Fruit fly (Drosophila melanogaster) whole organism, embryonic: Measurements from ENCODE around the gene CG6330.

ENCODE experiments used
- Abd-B ChIP-seq: fragments of 200-800 bp; sonication (Bioruptor generic); optimal IDR thresholded peaks from 2 replicates; lab custom pipeline; 2018; ENCODE audit warnings: missing biosample characterization, mild to moderate bottlenecking, missing genetic modification characterization, moderate library complexity
- Asciz ChIP-seq: fragments of 200-800 bp; sonication (Bioruptor generic); optimal IDR thresholded peaks from 2 replicates; lab custom pipeline; 2017; ENCODE audit warnings: missing biosample characterization, mild to moderate bottlenecking, missing genetic modification characterization, missing genetic modification reagents
- B-H2 ChIP-seq: fragments of 200-800 bp; sonication (Bioruptor generic); optimal IDR thresholded peaks from 2 replicates; lab custom pipeline; 2018; ENCODE audit warnings: missing biosample characterization, mild to moderate bottlenecking, missing genetic modification characterization
- CG10267 ChIP-seq: fragments of 200-800 bp; sonication (Bioruptor generic); optimal IDR thresholded peaks from 2 replicates; lab custom pipeline; 2018; ENCODE audit warnings: missing biosample characterization, mild to moderate bottlenecking, missing genetic modification characterization, moderate library complexity
- CG11085 ChIP-seq: fragments of 200-800 bp; sonication (Bioruptor generic); IDR thresholded peaks from 2 replicates; pipeline ENCODE4 v1.3.6; 2022; ENCODE audit warnings: missing biosample characterization, missing genetic modification characterization
- CG12155 ChIP-seq: fragments of 200-800 bp; sonication (Bioruptor generic); optimal IDR thresholded peaks from 3 replicates; lab custom pipeline; 2016; ENCODE audit warnings: missing biosample characterization, missing genetic modification characterization
- CG13894 ChIP-seq: fragments of 200-800 bp; sonication (Bioruptor generic); optimal IDR thresholded peaks from 3 replicates; lab custom pipeline; 2018; ENCODE audit warnings: missing biosample characterization, mild to moderate bottlenecking, missing genetic modification characterization, moderate library complexity
- CG14667 ChIP-seq: fragments of 200-800 bp; sonication (Bioruptor generic); IDR thresholded peaks from 2 replicates; pipeline ENCODE4 v1.3.6; 2022; ENCODE audit warnings: missing biosample characterization, missing genetic modification characterization
- CG14860 ChIP-seq: fragments of 200-800 bp; sonication (Bioruptor generic); IDR thresholded peaks from 3 replicates; pipeline ENCODE4 v1.3.6; 2022; ENCODE audit warnings: missing biosample characterization, missing genetic modification characterization; ENCODE audit not compliant: partially characterized antibody
- CG15011 ChIP-seq: fragments of 200-800 bp; sonication (Bioruptor generic); optimal IDR thresholded peaks from 3 replicates; lab custom pipeline; 2018; ENCODE audit warnings: missing biosample characterization, mild to moderate bottlenecking, missing genetic modification characterization
- CG15269 ChIP-seq: fragments of 200-800 bp; sonication (Bioruptor generic); optimal IDR thresholded peaks from 2 replicates; lab custom pipeline; 2018; ENCODE audit warnings: missing biosample characterization, mild to moderate bottlenecking, missing genetic modification characterization, moderate library complexity
- CG17186 ChIP-seq: fragments of 200-800 bp; sonication (Bioruptor generic); optimal IDR thresholded peaks from 3 replicates; lab custom pipeline; 2017; ENCODE audit warnings: missing biosample characterization, missing genetic modification reagents, missing genetic modification characterization
- CG17361 ChIP-seq: fragments of 200-800 bp; sonication (Bioruptor generic); IDR thresholded peaks from 3 replicates; pipeline ENCODE4 v1.3.6; 2022; ENCODE audit warnings: missing biosample characterization, missing genetic modification characterization
- CG17385 ChIP-seq: fragments of 200-800 bp; sonication (Bioruptor generic); optimal IDR thresholded peaks from 3 replicates; lab custom pipeline; 2018; ENCODE audit warnings: missing biosample characterization, mild to moderate bottlenecking, missing genetic modification characterization
- CG18011 ChIP-seq: fragments of 200-800 bp; sonication (Bioruptor generic); optimal IDR thresholded peaks from 2 replicates; lab custom pipeline; 2017; ENCODE audit warnings: missing biosample characterization, missing genetic modification characterization, mild to moderate bottlenecking, moderate library complexity, missing genotype
- CG31224 ChIP-seq: fragments of 200-800 bp; sonication (Bioruptor generic); IDR thresholded peaks from 2 replicates; pipeline ENCODE4 v1.3.6; 2022; ENCODE audit warnings: missing biosample characterization, missing genetic modification characterization
- CG33213 ChIP-seq: fragments of 200-800 bp; sonication (Bioruptor generic); optimal IDR thresholded peaks from 3 replicates; lab custom pipeline; 2016; ENCODE audit warnings: missing biosample characterization, missing genetic modification characterization
- CG3407 ChIP-seq: fragments of 200-800 bp; sonication (Bioruptor generic); optimal IDR thresholded peaks from 2 replicates; lab custom pipeline; 2018; ENCODE audit warnings: missing biosample characterization, mild to moderate bottlenecking, missing genetic modification characterization
- CG4707 ChIP-seq: fragments of 200-800 bp; sonication (Bioruptor generic); optimal IDR thresholded peaks from 2 replicates; lab custom pipeline; 2018; ENCODE audit warnings: missing biosample characterization, mild to moderate bottlenecking, missing genetic modification characterization, moderate library complexity
- CG6654 ChIP-seq: fragments of 200-800 bp; sonication (Bioruptor generic); optimal IDR thresholded peaks from 2 replicates; lab custom pipeline; 2017; ENCODE audit warnings: missing biosample characterization, mild to moderate bottlenecking, missing genetic modification characterization
- CG7357 ChIP-seq: fragments of 200-800 bp; sonication (Bioruptor generic); IDR thresholded peaks from 3 replicates; pipeline ENCODE4 v1.3.6; 2022; ENCODE audit warnings: missing biosample characterization, missing genetic modification characterization
- CG7963 ChIP-seq: fragments of 200-800 bp; sonication (Bioruptor generic); IDR thresholded peaks from 3 replicates; pipeline ENCODE4 v1.3.6; 2022; ENCODE audit warnings: missing biosample characterization, missing genetic modification characterization; ENCODE audit not compliant: partially characterized antibody
- CG7987 ChIP-seq: fragments of 200-800 bp; sonication (Bioruptor generic); optimal IDR thresholded peaks from 2 replicates; lab custom pipeline; 2018; ENCODE audit warnings: missing biosample characterization, mild to moderate bottlenecking, missing genetic modification characterization, moderate library complexity
- CG8944 ChIP-seq: fragments of 200-800 bp; sonication (Bioruptor generic); optimal IDR thresholded peaks from 3 replicates; lab custom pipeline; 2016; ENCODE audit warnings: missing biosample characterization, missing genetic modification characterization
- CG9797 ChIP-seq: fragments of 200-800 bp; sonication (Bioruptor generic); optimal IDR thresholded peaks from 3 replicates; lab custom pipeline; 2018; ENCODE audit warnings: missing biosample characterization, mild to moderate bottlenecking, missing genetic modification characterization
- Gug ChIP-seq: fragments of 200-800 bp; sonication (Bioruptor generic); IDR thresholded peaks from 4 replicates; pipeline ENCODE4 v1.3.6; 2022; ENCODE audit warnings: missing biosample characterization, missing genetic modification characterization
- HHEX ChIP-seq: fragments of 200-800 bp; sonication (Bioruptor generic); optimal IDR thresholded peaks from 3 replicates; lab custom pipeline; 2017; ENCODE audit warnings: missing biosample characterization, mild to moderate bottlenecking, missing genetic modification characterization, missing genetic modification reagents
- Hmx ChIP-seq: fragments of 200-800 bp; sonication (Bioruptor generic); optimal IDR thresholded peaks from 2 replicates; lab custom pipeline; 2016; ENCODE audit warnings: missing biosample characterization, missing genetic modification characterization
- Nf-YC ChIP-seq: fragments of 200-800 bp; optimal IDR thresholded peaks from 3 replicates; lab custom pipeline; 2019; ENCODE audit warnings: missing biosample characterization, mild to moderate bottlenecking, missing genetic modification characterization, moderate library complexity
- PHDP ChIP-seq: fragments of 200-800 bp; sonication (Bioruptor generic); optimal IDR thresholded peaks from 3 replicates; lab custom pipeline; 2018; ENCODE audit warnings: missing biosample characterization, mild to moderate bottlenecking, missing genetic modification characterization, moderate library complexity
- Ptx1 ChIP-seq: fragments of 200-800 bp; sonication (Bioruptor generic); IDR thresholded peaks from 2 replicates; pipeline ENCODE4 v1.3.6; 2022; ENCODE audit warnings: missing biosample characterization, missing genetic modification characterization
- az2 ChIP-seq: fragments of 200-800 bp; sonication (Bioruptor generic); optimal IDR thresholded peaks from 3 replicates; lab custom pipeline; 2016; ENCODE audit warnings: missing biosample characterization, missing genetic modification characterization
- br ChIP-seq: fragments of >200 bp; optimal IDR thresholded peaks from 2 replicates; lab custom pipeline; 2017
- chn ChIP-seq: fragments of 200-800 bp; sonication (Bioruptor generic); optimal IDR thresholded peaks from 2 replicates; lab custom pipeline; 2016; ENCODE audit warnings: missing biosample characterization, missing genetic modification characterization
- cwo ChIP-seq: fragments of 200-800 bp; sonication (Bioruptor generic); optimal IDR thresholded peaks from 3 replicates; lab custom pipeline; 2017; ENCODE audit warnings: missing biosample characterization, missing genetic modification characterization, mild to moderate bottlenecking, moderate library complexity, missing genetic modification reagents
- da ChIP-seq: fragments of 200-800 bp; sonication (Bioruptor generic); optimal IDR thresholded peaks from 2 replicates; lab custom pipeline; 2016; ENCODE audit warnings: missing biosample characterization, missing genetic modification characterization
- dimm ChIP-seq: fragments of 200-800 bp; sonication (Bioruptor generic); IDR thresholded peaks from 2 replicates; pipeline ENCODE4 v1.3.6; 2022; ENCODE audit warnings: missing biosample characterization, missing genetic modification characterization
- fd64A ChIP-seq: fragments of 200-800 bp; sonication (Bioruptor generic); optimal IDR thresholded peaks from 3 replicates; lab custom pipeline; 2018; ENCODE audit warnings: missing biosample characterization, mild to moderate bottlenecking, missing genetic modification characterization
- gfzf ChIP-seq: fragments of 200-800 bp; sonication (Bioruptor generic); optimal IDR thresholded peaks from 2 replicates; lab custom pipeline; 2016; ENCODE audit warnings: missing biosample characterization, mild to moderate bottlenecking, missing genetic modification characterization, moderate library complexity
- lbe ChIP-seq: fragments of 200-800 bp; sonication (Bioruptor generic); optimal IDR thresholded peaks from 2 replicates; lab custom pipeline; 2016; ENCODE audit warnings: missing biosample characterization, mild to moderate bottlenecking, missing genetic modification characterization
- odd ChIP-seq: fragments of 200-800 bp; sonication (Bioruptor generic); optimal IDR thresholded peaks from 2 replicates; lab custom pipeline; 2017; ENCODE audit warnings: missing biosample characterization, mild to moderate bottlenecking, missing genetic modification characterization
- p53 ChIP-seq: fragments of 200-800 bp; sonication (Bioruptor generic); optimal IDR thresholded peaks from 2 replicates; lab custom pipeline; 2016; ENCODE audit warnings: missing biosample characterization, missing genetic modification characterization
- pfk ChIP-seq: fragments of 200-800 bp; sonication (Bioruptor generic); optimal IDR thresholded peaks from 2 replicates; lab custom pipeline; 2018; ENCODE audit warnings: missing biosample characterization, mild to moderate bottlenecking, missing genetic modification characterization, moderate library complexity
- phol ChIP-seq: fragments of 200-800 bp; sonication (Bioruptor generic); optimal IDR thresholded peaks from 3 replicates; lab custom pipeline; 2018; ENCODE audit warnings: missing biosample characterization, mild to moderate bottlenecking, missing genetic modification characterization, moderate library complexity
- schlank ChIP-seq: fragments of 200-800 bp; sonication (Bioruptor generic); optimal IDR thresholded peaks from 2 replicates; lab custom pipeline; 2018; ENCODE audit warnings: missing biosample characterization, mild to moderate bottlenecking, missing genetic modification characterization
- sd ChIP-seq: fragments of 200-800 bp; sonication (Bioruptor generic); optimal IDR thresholded peaks from 3 replicates; lab custom pipeline; 2018; ENCODE audit warnings: missing biosample characterization, mild to moderate bottlenecking, missing genetic modification characterization, moderate library complexity
- sim ChIP-seq: fragments of 200-800 bp; sonication (Bioruptor generic); IDR thresholded peaks from 2 replicates; pipeline ENCODE4 v1.3.6; 2022; ENCODE audit warnings: missing biosample characterization, missing genetic modification characterization
- sna ChIP-seq: fragments of 200-800 bp; sonication (Bioruptor generic); IDR thresholded peaks from 2 replicates; pipeline ENCODE4 v1.3.6; 2022; ENCODE audit warnings: missing biosample characterization, missing genetic modification characterization; ENCODE audit not compliant: partially characterized antibody
- ssp ChIP-seq: fragments of 200-800 bp; sonication (Bioruptor generic); IDR thresholded peaks from 2 replicates; pipeline ENCODE4 v1.3.6; 2022; ENCODE audit warnings: missing biosample characterization, missing genetic modification characterization
- tx ChIP-seq: fragments of 200-800 bp; sonication (Bioruptor generic); optimal IDR thresholded peaks from 2 replicates; lab custom pipeline; 2016; ENCODE audit warnings: missing biosample characterization, missing genetic modification characterization

The CG6330 gene

dm6 chr3R:26954020-26954672, 4.1 kb downstream of the CG6330 start (continued):
- peak; percentile 20 for TF ChIP-seq odd
- peak; percentile 49 for TF ChIP-seq CG12155 (GFP tag; lab: Kevin White, UChicago)
- TF ChIP-seq B-H2 (GFP tag; lab: Kevin White, UChicago), result no peak
- TF ChIP-seq ssp (GFP tag; lab: Robert Waterston, UW), result peak; percentile 78
- TF ChIP-seq CG7987, result peak; percentile 13
- no peak; the same call in 1 of the 2 replicates for TF ChIP-seq sim
- TF ChIP-seq CG3407, result peak; percentile 64
- TF ChIP-seq gfzf (GFP tag; lab: Kevin White, UChicago), result no peak
- TF ChIP-seq HHEX (GFP tag; lab: Kevin White, UChicago), result peak; percentile 73
- TF ChIP-seq br, result no peak
- TF ChIP-seq CG14860, result no peak
- peak; percentile 83 for TF ChIP-seq CG14667 (GFP tag; lab: Robert Waterston, UW)
- no peak for TF ChIP-seq CG6654 (GFP tag; lab: Kevin White, UChicago)
- TF ChIP-seq CG17385, result peak; percentile 67
- TF ChIP-seq p53 (GFP tag; lab: Kevin White, UChicago), result no peak
- TF ChIP-seq CG31224 (GFP tag; lab: Robert Waterston, UW), result 0 out of 2 replicates have a peak, but pooled peaks have one; percentile 41
- peak; percentile 73 for TF ChIP-seq phol
- TF ChIP-seq CG8944 (GFP tag; lab: Kevin White, UChicago), result no peak
- peak; percentile 43 for TF ChIP-seq CG4707 (GFP tag; lab: Kevin White, UChicago)
- peak; percentile 31; the same call in 1 of the 3 replicates for TF ChIP-seq CG7357 (GFP tag; lab: Robert Waterston, UW)
- no peak for TF ChIP-seq CG7963 (GFP tag; lab: Robert Waterston, UW)
- no peak for TF ChIP-seq schlank
- TF ChIP-seq Asciz, result peak; percentile 85
- TF ChIP-seq Abd-B, result peak; percentile 62
- TF ChIP-seq dimm (GFP tag; lab: Robert Waterston, UW), result no peak
- TF ChIP-seq CG11085 (GFP tag; lab: Robert Waterston, UW), result peak; percentile 61; the same call in 1 of the 2 replicates
- TF ChIP-seq lbe, result peak; percentile 88
- no peak for TF ChIP-seq sna (GFP tag; lab: Robert Waterston, UW)
- peak; percentile 11 for TF ChIP-seq CG9797 (GFP tag; lab: Kevin White, UChicago)
- no peak for TF ChIP-seq CG13894 (tag; lab: Kevin White, UChicago)
- no peak for TF ChIP-seq tx (GFP tag; lab: Kevin White, UChicago)
- peak; percentile 70 for TF ChIP-seq CG17361 (GFP tag; lab: Robert Waterston, UW)
- TF ChIP-seq cwo (GFP tag; lab: Kevin White, UChicago), result peak; percentile 69
- peak; percentile 73 for TF ChIP-seq CG10267 (tag; lab: Kevin White, UChicago)
- TF ChIP-seq PHDP, result peak; percentile 83
- no peak for TF ChIP-seq Hmx (GFP tag; lab: Kevin White, UChicago)
- peak; percentile 90 for TF ChIP-seq Ptx1 (GFP tag; lab: Robert Waterston, UW)
- no peak for TF ChIP-seq CG15011
- TF ChIP-seq da (GFP tag; lab: Kevin White, UChicago), result no peak
- no peak for TF ChIP-seq pfk (GFP tag; lab: Kevin White, UChicago)
- peak; percentile 92 for TF ChIP-seq sd (tag; lab: Kevin White, UChicago)
- peak; percentile 62 for TF ChIP-seq Nf-YC (tag; lab: Kevin White, UChicago)
- TF ChIP-seq chn (GFP tag; lab: Kevin White, UChicago), result no peak
- TF ChIP-seq az2 (GFP tag; lab: Kevin White, UChicago), result peak; percentile 75
- TF ChIP-seq fd64A (GFP tag; lab: Kevin White, UChicago), result no peak
- TF ChIP-seq Gug (GFP tag; lab: Robert Waterston, UW), result peak; percentile 77
- TF ChIP-seq CG33213 (GFP tag; lab: Kevin White, UChicago), result no peak
- peak; percentile 80 for TF ChIP-seq CG15269
- no peak for TF ChIP-seq CG17186
- no peak for TF ChIP-seq CG18011 (GFP tag; lab: Kevin White, UChicago)
